Worm (Caenorhabditis elegans) whole organism, L3 larva: ENCODE measurements around the gene C06B3.1.

ENCODE experiments used
- R02D3.7 ChIP-seq: fragments of 150-350 bp; optimal IDR thresholded peaks from 2 replicates; lab custom pipeline; 2014; ENCODE audit warnings: missing biosample characterization, missing genetic modification characterization
- aly-2 ChIP-seq: fragments of 150-350 bp; optimal IDR thresholded peaks from 2 replicates; lab custom pipeline; 2014; ENCODE audit warnings: missing biosample characterization, missing genetic modification characterization
- ama-1 ChIP-seq: fragments of 150-350 bp; optimal IDR thresholded peaks from 2 replicates; lab custom pipeline; 2018
- ceh-16 ChIP-seq: sonication (generic microtip); optimal IDR thresholded peaks from 2 replicates; lab custom pipeline; 2017; ENCODE audit warnings: missing biosample characterization, missing genetic modification characterization
- ceh-9 ChIP-seq: sonication (generic microtip); optimal IDR thresholded peaks from 2 replicates; lab custom pipeline; 2018; ENCODE audit warnings: missing biosample characterization, missing genetic modification characterization
- daf-12 ChIP-seq: fragments of 150-350 bp; optimal IDR thresholded peaks from 2 replicates; lab custom pipeline; 2014; ENCODE audit warnings: missing biosample characterization, missing genetic modification reagents, missing genetic modification characterization
- egl-27 ChIP-seq: sonication (generic microtip); optimal IDR thresholded peaks from 4 replicates; lab custom pipeline; 2017; ENCODE audit warnings: missing biosample characterization, missing genetic modification reagents, missing genetic modification characterization
- egl-5 ChIP-seq: fragments of 150-350 bp; optimal IDR thresholded peaks from 2 replicates; lab custom pipeline; 2017; ENCODE audit warnings: missing biosample characterization, missing genetic modification reagents, missing genetic modification characterization, inconsistent platforms
- elt-2 ChIP-seq: sonication (generic microtip); optimal IDR thresholded peaks from 2 replicates; lab custom pipeline; 2016; ENCODE audit warnings: missing genetic modification reagents, mild to moderate bottlenecking, missing genetic modification characterization, missing compliant biosample characterization
- elt-3 ChIP-seq, 3 experiments: fragments of 150-350 bp in 1 of 3; sonication (generic microtip) in 2 of 3; optimal IDR thresholded peaks; 2 replicates in 2 of 3; 4 replicates in 1 of 3; lab custom pipeline; 2014 to 2017; ENCODE audit warnings: missing biosample characterization in 3 of 3, missing genetic modification characterization in 3 of 3
- fkh-10 ChIP-seq: sonication (generic microtip); optimal IDR thresholded peaks from 2 replicates; lab custom pipeline; 2017; ENCODE audit warnings: missing biosample characterization, missing genetic modification reagents, missing genetic modification characterization
- fkh-2 ChIP-seq: fragments of 150-350 bp; optimal IDR thresholded peaks from 2 replicates; lab custom pipeline; 2014; ENCODE audit warnings: missing biosample characterization, missing genetic modification reagents, missing genetic modification characterization
- hmg-11 ChIP-seq: sonication (generic microtip); optimal IDR thresholded peaks from 2 replicates; lab custom pipeline; 2016; ENCODE audit warnings: missing genetic modification characterization, missing compliant biosample characterization
- jun-1 ChIP-seq: fragments of 150-350 bp; optimal IDR thresholded peaks from 2 replicates; lab custom pipeline; 2014; ENCODE audit warnings: missing biosample characterization, missing genetic modification reagents, missing genetic modification characterization
- lin-15B ChIP-seq: fragments of 150-350 bp; optimal IDR thresholded peaks from 2 replicates; lab custom pipeline; 2014; ENCODE audit warnings: missing biosample characterization, missing genetic modification characterization
- lin-39 ChIP-seq: fragments of 150-350 bp; optimal IDR thresholded peaks from 2 replicates; lab custom pipeline; 2018; ENCODE audit warnings: missing biosample characterization, missing genetic modification reagents, missing genetic modification characterization
- lsy-12 ChIP-seq: sonication (generic microtip); optimal IDR thresholded peaks from 2 replicates; lab custom pipeline; 2016; ENCODE audit warnings: mild to moderate bottlenecking, missing genetic modification characterization, missing compliant biosample characterization
- mdl-1 ChIP-seq: fragments of 150-350 bp; optimal IDR thresholded peaks from 2 replicates; lab custom pipeline; 2014; ENCODE audit warnings: missing biosample characterization, missing genetic modification characterization
- mml-1 ChIP-seq: fragments of 150-350 bp; sonication (generic microtip); optimal IDR thresholded peaks from 3 replicates; lab custom pipeline; 2014; ENCODE audit warnings: missing biosample characterization, missing genetic modification characterization
- nfya-1 ChIP-seq: sonication (generic microtip); optimal IDR thresholded peaks from 2 replicates; lab custom pipeline; 2017; ENCODE audit warnings: missing genetic modification characterization, mild to moderate bottlenecking, missing compliant biosample characterization, antibody characterized with exemption, moderate library complexity; ENCODE audit not compliant: insufficient read depth
- nhr-11 ChIP-seq: fragments of 150-350 bp; optimal IDR thresholded peaks from 2 replicates; lab custom pipeline; 2014; ENCODE audit warnings: missing biosample characterization, missing genetic modification characterization
- nhr-23 ChIP-seq: fragments of 150-350 bp; optimal IDR thresholded peaks from 2 replicates; lab custom pipeline; 2014; ENCODE audit warnings: missing biosample characterization, missing genetic modification reagents, missing genetic modification characterization
- nhr-25 ChIP-seq: sonication (generic microtip); optimal IDR thresholded peaks from 2 replicates; lab custom pipeline; 2017; ENCODE audit warnings: missing biosample characterization, missing genetic modification characterization
- nhr-28 ChIP-seq: fragments of 150-350 bp; optimal IDR thresholded peaks from 2 replicates; lab custom pipeline; 2014; ENCODE audit warnings: missing biosample characterization, missing genetic modification characterization
- nhr-43 ChIP-seq: sonication (generic microtip); optimal IDR thresholded peaks from 2 replicates; lab custom pipeline; 2016; ENCODE audit warnings: mild to moderate bottlenecking, missing genetic modification characterization, missing compliant biosample characterization; ENCODE audit not compliant: poor library complexity, severe bottlenecking
- nhr-67 ChIP-seq: fragments of 150-350 bp; optimal IDR thresholded peaks from 2 replicates; lab custom pipeline; 2014; ENCODE audit warnings: missing biosample characterization, missing genetic modification characterization
- nhr-76 ChIP-seq: fragments of 150-350 bp; sonication (generic microtip); optimal IDR thresholded peaks from 5 replicates; lab custom pipeline; 2014; ENCODE audit warnings: missing biosample characterization, missing genetic modification characterization
- pha-4 ChIP-seq: fragments of 150-350 bp; optimal IDR thresholded peaks from 2 replicates; lab custom pipeline; 2014; ENCODE audit warnings: missing biosample characterization, missing genetic modification reagents, missing genetic modification characterization
- pqm-1 ChIP-seq: fragments of 150-350 bp; optimal IDR thresholded peaks from 2 replicates; lab custom pipeline; 2017; ENCODE audit warnings: missing biosample characterization, missing genetic modification characterization, inconsistent platforms
- skn-1 ChIP-seq: fragments of 150-350 bp; optimal IDR thresholded peaks from 2 replicates; lab custom pipeline; 2014; ENCODE audit warnings: missing biosample characterization, missing genetic modification characterization
- snpc-4 ChIP-seq: fragments of 150-350 bp; optimal IDR thresholded peaks from 2 replicates; lab custom pipeline; 2014; ENCODE audit warnings: missing biosample characterization, missing genetic modification characterization
- tbx-2 ChIP-seq: sonication (generic microtip); optimal IDR thresholded peaks from 2 replicates; lab custom pipeline; 2016; ENCODE audit warnings: mild to moderate bottlenecking, missing genetic modification characterization, missing compliant biosample characterization
- unc-39 ChIP-seq: sonication (generic microtip); optimal IDR thresholded peaks from 4 replicates; lab custom pipeline; 2017; ENCODE audit warnings: missing biosample characterization, missing genetic modification characterization
- unc-62 ChIP-seq: fragments of 150-350 bp; sonication (generic microtip); optimal IDR thresholded peaks from 4 replicates; lab custom pipeline; 2014; ENCODE audit warnings: missing biosample characterization, missing genetic modification reagents, missing genetic modification characterization
- zag-1 ChIP-seq: fragments of 150-350 bp; optimal IDR thresholded peaks from 2 replicates; lab custom pipeline; 2014; ENCODE audit warnings: missing biosample characterization, missing genetic modification characterization
- ztf-11 ChIP-seq: fragments of 150-350 bp; optimal IDR thresholded peaks from 2 replicates; lab custom pipeline; 2014; ENCODE audit warnings: missing biosample characterization, missing genetic modification characterization

C06B3.1 gene

DNA sequence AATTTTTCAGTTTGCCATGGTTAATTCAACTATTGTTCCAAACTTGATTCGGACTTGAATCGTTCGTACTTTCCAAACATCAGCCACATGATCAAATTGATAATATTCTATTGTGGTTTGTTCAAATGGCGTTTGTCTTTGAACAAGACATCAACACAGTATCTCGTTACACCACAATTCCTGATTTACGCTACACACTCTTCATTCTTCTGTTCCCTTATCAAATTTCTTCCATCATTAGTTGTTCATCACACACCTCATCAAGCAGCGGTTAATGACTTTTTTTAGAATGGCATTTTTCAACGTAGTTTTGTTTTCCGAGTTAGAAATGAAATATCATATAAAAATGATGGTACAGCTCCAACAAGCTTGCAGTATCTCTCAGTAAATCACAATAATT is 24.4 kb upstream of the C06B3.1 start:
- TF ChIP-seq elt-2 (tag; lab: Kevin White, UChicago) (peak; percentile 86), nhr-25 (tag; lab: Kevin White, UChicago) (no peak), lin-15B (tag; lab: Kevin White, UChicago) (peak; percentile 14), jun-1 (tag; lab: Kevin White, UChicago) (peak; percentile 11), egl-27 (tag; lab: Kevin White, UChicago) (no peak), pqm-1 (tag; lab: Kevin White, UChicago) (peak; percentile 93)

DNA sequence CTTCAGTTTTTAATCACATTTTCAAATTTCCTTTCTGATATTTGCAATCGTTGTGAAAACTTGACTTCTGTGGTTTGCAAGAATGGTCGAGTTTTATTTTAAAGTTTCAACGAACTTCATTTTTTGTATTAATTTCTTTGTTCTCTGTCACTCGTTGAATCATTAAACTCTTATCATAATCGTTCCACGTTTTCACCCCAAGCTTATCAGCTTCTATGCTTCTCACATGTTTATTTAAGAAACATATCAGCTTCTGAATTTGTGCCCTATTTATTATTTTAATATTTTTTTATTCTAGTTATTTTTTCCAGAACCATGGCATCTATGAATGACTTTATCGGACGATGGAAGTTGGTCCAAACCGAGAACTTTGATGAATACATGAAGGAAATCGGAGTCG is 23.4 kb upstream of the C06B3.1 start, which contains the start of gene lbp-7:
lbp-7 (plus strand) TSS at position 312 of the 400 bp plus-strand sequence.
- TF ChIP-seq lin-15B (tag; lab: Kevin White, UChicago) (no peak), tbx-2 (tag; lab: Kevin White, UChicago) (no peak), nhr-11 (tag; lab: Kevin White, UChicago) (no peak), lin-39 (tag; lab: Kevin White, UChicago) (no peak), pha-4 (tag; lab: Kevin White, UChicago) (peak; percentile 41), daf-12 (tag; lab: Kevin White, UChicago) (no peak), skn-1 (no peak), fkh-10 (GFP tag; lab: Kevin White, UChicago) (no peak), nhr-28 (tag; lab: Kevin White, UChicago) (no peak), zag-1 (tag; lab: Kevin White, UChicago) (no peak), egl-5 (tag; lab: Kevin White, UChicago) (no peak), ztf-11 (tag; lab: Kevin White, UChicago) (no peak), ceh-9 (tag; lab: Kevin White, UChicago) (no peak), jun-1 (tag; lab: Kevin White, UChicago) (peak; percentile 23), unc-39 (tag; lab: Kevin White, UChicago) (no peak), pqm-1 (tag; lab: Kevin White, UChicago) (peak; percentile 94), aly-2 (tag; lab: Kevin White, UChicago) (no peak), fkh-2 (tag; lab: Kevin White, UChicago) (no peak), nhr-25 (tag; lab: Kevin White, UChicago) (no peak), elt-2 (tag; lab: Kevin White, UChicago) (peak; percentile 93), mdl-1 (tag; lab: Kevin White, UChicago) (no peak), hmg-11 (tag; lab: Kevin White, UChicago) (no peak), lsy-12 (tag; lab: Kevin White, UChicago) (no peak), snpc-4 (tag; lab: Kevin White, UChicago) (no peak)
- TF ChIP-seq, all 47 proteins: peak for 4

DNA sequence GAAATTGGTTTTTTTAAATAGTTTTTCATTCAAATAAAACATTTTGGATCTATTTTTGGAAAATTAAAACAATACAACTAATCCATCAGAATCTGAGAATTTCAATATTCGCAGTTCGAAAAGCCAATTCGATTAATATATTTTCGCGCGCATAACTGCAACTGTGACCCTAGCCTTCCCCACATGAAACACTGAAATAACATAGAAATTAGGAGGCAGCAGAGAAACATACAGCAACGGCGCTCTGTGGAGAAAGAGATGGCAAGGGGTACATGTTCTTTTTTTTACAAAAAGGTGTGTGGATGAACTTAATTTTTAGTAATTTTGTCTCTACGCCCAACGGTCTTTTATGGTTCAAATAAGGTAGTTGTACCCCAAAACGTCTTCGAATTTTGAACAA is 22.4 kb upstream of the C06B3.1 start:
- TF ChIP-seq nhr-23 (tag; lab: Kevin White, UChicago) (no peak), nhr-25 (tag; lab: Kevin White, UChicago) (peak; percentile 19), mdl-1 (tag; lab: Kevin White, UChicago) (no peak), nhr-11 (tag; lab: Kevin White, UChicago) (no peak), pha-4 (tag; lab: Kevin White, UChicago) (peak; percentile 56), nfya-1 (tag; lab: Kevin White, UChicago) (peak; percentile 20), snpc-4 (tag; lab: Kevin White, UChicago) (peak; percentile 28), unc-62 (GFP tag; lab: Kevin White, UChicago) (no peak), lin-15B (tag; lab: Kevin White, UChicago) (peak; percentile 63), nhr-76 (tag; lab: Kevin White, UChicago) (no peak), nhr-43 (tag; lab: Kevin White, UChicago) (peak; percentile 30)
- TF ChIP-seq, all 47 proteins: peak for 6

DNA sequence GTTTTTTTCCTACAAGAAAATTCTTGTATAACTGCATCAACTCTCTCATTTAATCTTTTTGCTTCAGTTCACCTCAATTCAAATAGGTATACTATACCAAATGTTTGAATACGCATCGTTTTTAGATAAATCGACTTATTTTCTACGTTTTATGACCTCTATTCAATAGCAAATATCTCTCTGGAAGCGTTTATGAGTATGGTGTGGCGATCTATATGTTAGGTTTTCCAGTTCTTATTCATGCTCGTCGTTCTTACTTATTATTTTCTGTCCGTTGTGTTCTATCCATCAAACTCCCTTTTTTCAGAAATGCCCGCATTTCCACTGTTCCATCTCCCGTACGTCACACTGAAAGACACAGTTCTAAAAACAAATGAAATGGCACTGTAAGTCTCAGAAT is 22.0 kb upstream of the C06B3.1 start, which contains the start of gene T22G5.3:
T22G5.3 (plus strand) TSS at position 301 of the 400 bp plus-strand sequence.
- TF ChIP-seq nhr-67 (tag; lab: Kevin White, UChicago) (no peak), R02D3.7 (tag; lab: Kevin White, UChicago) (no peak), tbx-2 (tag; lab: Kevin White, UChicago) (no peak), elt-3 (tag; optimal IDR thresholded peaks at IDR 0.05; lab: Kevin White, UChicago) (no peak), lin-39 (tag; lab: Kevin White, UChicago) (no peak), ama-1 (lab: Kevin White, UChicago) (no peak), mml-1 (tag; lab: Kevin White, UChicago) (no peak), nhr-23 (tag; lab: Kevin White, UChicago) (no peak), nfya-1 (tag; lab: Kevin White, UChicago) (no peak), nhr-25 (tag; lab: Kevin White, UChicago) (no peak), ceh-16 (no peak), pha-4 (tag; lab: Kevin White, UChicago) (no peak)
